Worm (Caenorhabditis elegans): ENCODE results near the gene ZK381.2.
A peak's percentile ranks its signal among the peaks of the same experiment; 100 is the strongest.

The ZK381.2 gene

ce11 chrIV:7016502-7016901 is 51.2 kb downstream of the ZK381.2 start:
- TF ChIP-seq pqm-1 (tag; optimal IDR thresholded peaks at IDR 0.05) = peak; percentile 68
- TF ChIP-seq lin-15B (tag; optimal IDR thresholded peaks at IDR 0.05) = peak; percentile 9
- TF ChIP-seq pha-4 (tag; optimal IDR thresholded peaks at IDR 0.05) = peak; percentile 75
- TF ChIP-seq nhr-23 (tag; optimal IDR thresholded peaks at IDR 0.05) = peak; percentile 42
- peak; percentile 57 for TF ChIP-seq nfya-1 (tag; optimal IDR thresholded peaks at IDR 0.05; ENCODE audit: insufficient read depth)
- TF ChIP-seq nhr-25 (tag; optimal IDR thresholded peaks at IDR 0.05) = peak; percentile 53
- TF ChIP-seq egl-5 (tag; optimal IDR thresholded peaks at IDR 0.05) = peak; percentile 62
- peak; percentile 21 for TF ChIP-seq hmg-11 (tag; optimal IDR thresholded peaks at IDR 0.05)
- no peak for TF ChIP-seq nhr-67 (tag; optimal IDR thresholded peaks at IDR 0.05)
- no peak for TF ChIP-seq elt-1 (tag; optimal IDR thresholded peaks at IDR 0.05)
- TF ChIP-seq elt-2 (tag; optimal IDR thresholded peaks at IDR 0.05) = peak; percentile 47
- no peak for TF ChIP-seq ceh-82 (tag; optimal IDR thresholded peaks at IDR 0.05)
- peak; percentile 5 for TF ChIP-seq nhr-43 (tag; optimal IDR thresholded peaks at IDR 0.05; ENCODE audit: poor library complexity, severe bottlenecking)

- TF ChIP-seq nhr-43 (tag; optimal IDR thresholded peaks at IDR 0.05; ENCODE audit: poor library complexity, severe bottlenecking) = no peak
Measured at ce11 chrIV:7017123-7017674, 51.9 kb downstream of the ZK381.2 start, which contains the start of gene gldi-4. TSS of gene gldi-4 (plus strand) at chrIV:7017624.

Data from whole organism, L3 larva.